Fruit fly (Drosophila melanogaster) whole organism, prepupa: ENCODE results near the gene CG9330.
A peak's percentile ranks its signal among the peaks of the same experiment; 100 is the strongest.

Source experiments
- Blimp-1 ChIP-seq: fragments of 200-800 bp; sonication (Bioruptor generic); optimal IDR thresholded peaks from 3 replicates; lab custom pipeline; 2017; ENCODE audit warnings: missing biosample characterization, missing genetic modification characterization, mild to moderate bottlenecking, moderate library complexity, missing genetic modification reagents
- CG10631 ChIP-seq: fragments of 200-800 bp; sonication (Bioruptor generic); optimal IDR thresholded peaks from 2 replicates; lab custom pipeline; 2016; ENCODE audit warnings: missing biosample characterization, missing genetic modification characterization
- CG10669 ChIP-seq: fragments of 200-800 bp; sonication (Bioruptor generic); optimal IDR thresholded peaks from 3 replicates; lab custom pipeline; 2018; ENCODE audit warnings: missing biosample characterization, mild to moderate bottlenecking, missing genetic modification characterization, moderate library complexity
- CG11294 ChIP-seq: fragments of 200-800 bp; sonication (Bioruptor generic); IDR thresholded peaks from 2 replicates; pipeline ENCODE4 v1.3.6; 2022; ENCODE audit warnings: missing biosample characterization, missing genetic modification characterization
- CG11762 ChIP-seq: fragments of 200-800 bp; sonication (Bioruptor generic); optimal IDR thresholded peaks from 3 replicates; lab custom pipeline; 2016; ENCODE audit warnings: missing biosample characterization, missing genetic modification characterization; ENCODE audit not compliant: insufficient read depth
- CG11902 ChIP-seq: fragments of 200-800 bp; sonication (Bioruptor generic); optimal IDR thresholded peaks from 3 replicates; lab custom pipeline; 2016; ENCODE audit warnings: missing biosample characterization, missing genetic modification characterization
- CG1621 ChIP-seq: fragments of 200-800 bp; sonication (Bioruptor generic); optimal IDR thresholded peaks from 3 replicates; lab custom pipeline; 2018; ENCODE audit warnings: missing biosample characterization, mild to moderate bottlenecking, missing genetic modification characterization
- CG16779 ChIP-seq: fragments of 200-800 bp; sonication (Bioruptor generic); optimal IDR thresholded peaks from 3 replicates; lab custom pipeline; 2017; ENCODE audit warnings: missing biosample characterization, mild to moderate bottlenecking, missing genetic modification characterization
- CG3032 ChIP-seq: fragments of 200-800 bp; optimal IDR thresholded peaks from 2 replicates; lab custom pipeline; 2019; ENCODE audit warnings: missing biosample characterization, mild to moderate bottlenecking, missing genetic modification characterization, moderate library complexity
- CG31627 ChIP-seq: fragments of 200-800 bp; sonication (Bioruptor generic); optimal IDR thresholded peaks from 3 replicates; lab custom pipeline; 2016; ENCODE audit warnings: missing biosample characterization, missing genetic modification characterization
- CG32006 ChIP-seq: fragments of 200-800 bp; sonication (Bioruptor generic); optimal IDR thresholded peaks from 3 replicates; lab custom pipeline; 2017; ENCODE audit warnings: missing biosample characterization, mild to moderate bottlenecking, missing genetic modification characterization
- CG3919 ChIP-seq: fragments of 200-800 bp; sonication (Bioruptor generic); optimal IDR thresholded peaks from 3 replicates; lab custom pipeline; 2016; ENCODE audit warnings: missing biosample characterization, missing genetic modification characterization
- CG4318 ChIP-seq: fragments of 200-800 bp; sonication (Bioruptor generic); optimal IDR thresholded peaks from 3 replicates; lab custom pipeline; 2017; ENCODE audit warnings: missing biosample characterization, mild to moderate bottlenecking, missing genetic modification characterization
- CG6163 ChIP-seq: fragments of 200-800 bp; sonication (Bioruptor generic); IDR thresholded peaks from 3 replicates; pipeline ENCODE4 v1.3.6; 2022; ENCODE audit warnings: missing biosample characterization, missing genetic modification characterization
- CG6792 ChIP-seq: fragments of 200-800 bp; sonication (Bioruptor generic); optimal IDR thresholded peaks from 3 replicates; lab custom pipeline; 2016; ENCODE audit warnings: missing biosample characterization, missing genetic modification characterization
- CG6808 ChIP-seq: fragments of 200-800 bp; sonication (Bioruptor generic); optimal IDR thresholded peaks from 3 replicates; lab custom pipeline; 2017; ENCODE audit warnings: missing biosample characterization, missing genetic modification characterization, mild to moderate bottlenecking, moderate library complexity, missing genetic modification reagents
- CG7368 ChIP-seq: fragments of 200-800 bp; sonication (Bioruptor generic); optimal IDR thresholded peaks from 3 replicates; lab custom pipeline; 2016; ENCODE audit warnings: missing biosample characterization, missing genetic modification characterization
- CG8632 ChIP-seq: fragments of 200-800 bp; sonication (Bioruptor generic); optimal IDR thresholded peaks from 3 replicates; lab custom pipeline; 2016; ENCODE audit warnings: missing biosample characterization, missing genetic modification characterization
- CG9139 ChIP-seq: fragments of 200-800 bp; sonication (Bioruptor generic); optimal IDR thresholded peaks from 3 replicates; lab custom pipeline; 2017; ENCODE audit warnings: missing biosample characterization, mild to moderate bottlenecking, missing genetic modification characterization
- Eip78C ChIP-seq: fragments of 200-800 bp; sonication (Bioruptor generic); peaks from one replicate; lab custom pipeline; 2016; ENCODE audit warnings: missing biosample characterization, missing genetic modification characterization
- Ets21C ChIP-seq: fragments of 200-800 bp; sonication (Bioruptor generic); optimal IDR thresholded peaks from 3 replicates; lab custom pipeline; 2016; ENCODE audit warnings: missing biosample characterization, missing genetic modification characterization
- Ets96B ChIP-seq: fragments of 200-800 bp; optimal IDR thresholded peaks from 2 replicates; lab custom pipeline; 2019; ENCODE audit warnings: missing biosample characterization, mild to moderate bottlenecking, missing genetic modification characterization, moderate library complexity
- Gug ChIP-seq: fragments of 200-800 bp; sonication (Bioruptor generic); IDR thresholded peaks from 2 replicates; pipeline ENCODE4 v1.3.6; 2022; ENCODE audit warnings: missing biosample characterization, missing genetic modification characterization
- Hr38 ChIP-seq: sonication (Bioruptor generic); optimal IDR thresholded peaks from 2 replicates; lab custom pipeline; 2016; ENCODE audit warnings: missing biosample characterization, missing genetic modification characterization
- Hr4 ChIP-seq: fragments of 200-800 bp; sonication (Bioruptor generic); optimal IDR thresholded peaks from 3 replicates; lab custom pipeline; 2016; ENCODE audit warnings: missing biosample characterization, missing genetic modification characterization
- Lpt ChIP-seq: fragments of 200-800 bp; sonication (Bioruptor generic); optimal IDR thresholded peaks from 3 replicates; lab custom pipeline; 2016; ENCODE audit warnings: missing biosample characterization, missing genetic modification characterization
- Met ChIP-seq: fragments of 200-800 bp; sonication (Bioruptor generic); optimal IDR thresholded peaks from 3 replicates; lab custom pipeline; 2016; ENCODE audit warnings: missing biosample characterization, missing genetic modification characterization
- OdsH ChIP-seq: fragments of 200-800 bp; sonication (Bioruptor generic); optimal IDR thresholded peaks from 3 replicates; lab custom pipeline; 2016; ENCODE audit warnings: missing biosample characterization, missing genetic modification characterization
- Smox ChIP-seq: fragments of 200-800 bp; sonication (Bioruptor generic); optimal IDR thresholded peaks from 3 replicates; lab custom pipeline; 2016; ENCODE audit warnings: missing biosample characterization, missing genetic modification characterization
- Sox14 ChIP-seq: fragments of 200-800 bp; sonication (Bioruptor generic); optimal IDR thresholded peaks from 3 replicates; lab custom pipeline; 2016; ENCODE audit warnings: missing biosample characterization, missing genetic modification characterization
- achi ChIP-seq: fragments of 200-800 bp; sonication (Bioruptor generic); optimal IDR thresholded peaks from 3 replicates; lab custom pipeline; 2016; ENCODE audit warnings: missing biosample characterization, missing genetic modification characterization
- acj6 ChIP-seq: fragments of 200-800 bp; sonication (Bioruptor generic); optimal IDR thresholded peaks from 3 replicates; lab custom pipeline; 2016; ENCODE audit warnings: missing biosample characterization, missing genetic modification characterization
- cyc ChIP-seq: fragments of 200-800 bp; sonication (Bioruptor generic); optimal IDR thresholded peaks from 3 replicates; lab custom pipeline; 2016; ENCODE audit warnings: missing biosample characterization, missing genetic modification characterization
- dac ChIP-seq: fragments of 200-800 bp; sonication (Bioruptor generic); optimal IDR thresholded peaks from 2 replicates; lab custom pipeline; 2017; ENCODE audit warnings: missing biosample characterization, mild to moderate bottlenecking, missing genetic modification characterization
- eg ChIP-seq: fragments of 200-800 bp; sonication (Bioruptor generic); IDR thresholded peaks from 3 replicates; pipeline ENCODE4 v1.3.6; 2022; ENCODE audit warnings: missing biosample characterization, missing genetic modification characterization
- esn ChIP-seq: fragments of 200-800 bp; sonication (Bioruptor generic); optimal IDR thresholded peaks from 2 replicates; lab custom pipeline; 2016; ENCODE audit warnings: missing biosample characterization, mild to moderate bottlenecking, missing genetic modification characterization, moderate library complexity
- fd59A ChIP-seq: fragments of 200-800 bp; sonication (Bioruptor generic); optimal IDR thresholded peaks from 2 replicates; lab custom pipeline; 2017; ENCODE audit warnings: missing biosample characterization, mild to moderate bottlenecking, missing genetic modification characterization, missing genetic modification reagents
- fkh ChIP-seq: fragments of 200-800 bp; sonication (Bioruptor generic); optimal IDR thresholded peaks from 3 replicates; lab custom pipeline; 2017; ENCODE audit warnings: missing biosample characterization, mild to moderate bottlenecking, missing genetic modification characterization, moderate library complexity
- lz ChIP-seq: fragments of 200-800 bp; sonication (Bioruptor generic); optimal IDR thresholded peaks from 3 replicates; lab custom pipeline; 2016; ENCODE audit warnings: missing biosample characterization, missing genetic modification characterization
- net ChIP-seq: fragments of 200-800 bp; sonication (Bioruptor generic); optimal IDR thresholded peaks from 3 replicates; lab custom pipeline; 2016; ENCODE audit warnings: missing biosample characterization, missing genetic modification characterization
- salr ChIP-seq, 2 experiments: fragments of 200-800 bp; sonication (Bioruptor generic); optimal IDR thresholded peaks; 3 replicates each; lab custom pipeline; 2016 to 2018; ENCODE audit warnings: missing biosample characterization in 2 of 2, missing genetic modification characterization in 2 of 2, mild to moderate bottlenecking in 1 of 2
- spab ChIP-seq: fragments of 200-800 bp; sonication (Bioruptor generic); optimal IDR thresholded peaks from 2 replicates; lab custom pipeline; 2017; ENCODE audit warnings: missing biosample characterization, mild to moderate bottlenecking, missing genetic modification characterization, missing genetic modification reagents
- ss ChIP-seq, 2 experiments: fragments of 200-800 bp; sonication (Bioruptor generic); optimal IDR thresholded peaks; 2 replicates in 1 of 2; 3 replicates in 1 of 2; lab custom pipeline; 2017 to 2018; ENCODE audit warnings: mild to moderate bottlenecking in 2 of 2, missing biosample characterization in 2 of 2, missing genetic modification characterization in 2 of 2, moderate library complexity in 1 of 2
- svp ChIP-seq: fragments of 200-800 bp; sonication (Bioruptor generic); peaks from one replicate; lab custom pipeline; 2016; ENCODE audit warnings: missing biosample characterization, missing genetic modification characterization
- vri ChIP-seq: fragments of 200-800 bp; sonication (Bioruptor generic); optimal IDR thresholded peaks from 3 replicates; lab custom pipeline; 2016; ENCODE audit warnings: missing biosample characterization, mild to moderate bottlenecking, missing genetic modification characterization

CG9330 gene

DNA sequence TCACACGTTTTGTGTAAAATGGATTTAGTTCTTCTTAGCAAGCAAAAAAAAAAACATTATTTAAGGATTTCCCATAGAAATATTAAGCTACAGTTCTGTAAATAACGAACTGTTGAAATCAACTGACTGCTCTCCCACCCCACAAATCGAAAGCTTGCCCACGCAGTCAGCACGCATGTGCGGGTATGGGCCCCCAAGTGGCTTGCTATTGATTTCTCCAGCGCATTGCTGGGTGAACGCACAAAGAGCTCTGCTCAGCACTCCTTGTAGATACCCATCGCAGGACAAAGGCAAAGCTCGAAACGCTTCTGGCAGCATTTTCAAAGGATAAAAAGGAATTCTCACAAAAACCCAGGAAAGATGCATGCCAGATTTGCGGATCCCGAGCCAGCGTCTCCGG, 15.4 kb downstream of the CG9330 start, which contains the start of gene CG9368:
Gene CG9368 (plus strand): TSS at position 221 of the 400 bp plus-strand sequence.
- TF ChIP-seq eg (GFP tag; lab: Robert Waterston, UW) (no peak), CG6808 (GFP tag; lab: Kevin White, UChicago) (no peak), CG1621 (tag; lab: Kevin White, UChicago) (no peak), Met (GFP tag; lab: Kevin White, UChicago) (no peak), Ets21C (GFP tag; lab: Kevin White, UChicago) (no peak), Blimp-1 (GFP tag; lab: Kevin White, UChicago) (no peak), fkh (no peak)
- TF ChIP-seq, all 60 proteins: peak for 0

DNA sequence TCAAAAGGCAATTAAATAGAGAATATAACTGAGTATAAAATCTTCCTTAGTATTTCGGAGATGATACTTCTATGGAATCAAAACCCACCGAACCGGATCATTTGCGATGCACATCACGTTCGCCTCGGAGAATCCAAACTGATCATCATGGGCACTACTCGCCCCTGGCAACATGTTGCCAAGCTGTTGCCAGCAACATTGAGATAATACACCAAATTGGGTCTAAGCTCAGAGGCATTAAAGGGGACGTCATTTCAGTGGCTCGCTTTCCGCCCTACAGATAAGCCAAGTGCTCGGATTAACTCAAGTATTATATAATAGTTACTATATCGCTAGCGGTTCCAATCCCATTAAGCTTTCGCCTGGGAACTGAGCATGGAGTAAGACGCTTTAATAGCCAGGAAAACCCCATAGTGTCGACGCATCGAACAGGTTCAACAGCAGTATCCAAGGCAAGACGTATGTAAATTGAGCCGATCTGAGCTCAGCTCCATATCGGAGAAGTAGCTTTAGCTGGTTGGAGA, 20.0 kb downstream of the CG9330 start, which contains the start of the genes lush and CG9372:
Gene lush (minus strand): TSS at position 117 of the 524 bp plus-strand sequence.
Gene CG9372 (plus strand): TSS at position 235 of the 524 bp plus-strand sequence.
- TF ChIP-seq CG16779 (tag; lab: Kevin White, UChicago) (no peak), lz (GFP tag; lab: Kevin White, UChicago) (no peak), fd59A (GFP tag; lab: Kevin White, UChicago) (no peak), fkh (no peak)

DNA sequence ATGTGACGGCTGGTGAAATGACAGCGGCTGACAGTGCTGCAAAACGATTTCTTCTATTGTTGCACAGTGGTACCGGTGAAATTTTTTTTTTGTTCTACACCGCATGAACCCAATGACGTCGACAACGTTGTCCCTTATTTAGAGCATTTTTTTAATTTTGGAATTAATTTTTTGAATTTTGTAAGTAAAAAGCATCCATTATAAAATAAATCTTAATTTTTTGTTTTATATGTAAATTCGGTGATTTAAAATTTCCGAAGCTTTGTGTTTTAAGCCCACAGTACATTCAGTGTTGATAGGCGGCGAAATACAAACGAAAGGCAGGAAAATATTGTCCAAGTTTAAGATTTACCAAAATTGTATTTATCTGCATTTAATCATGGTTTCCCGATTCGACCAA, 26.1 kb downstream of the CG9330 start, which contains the start of the genes Lon and PIG-F:
Gene Lon (minus strand): TSS at position 28 of the 400 bp plus-strand sequence.
Gene PIG-F (plus strand): TSS at position 284 of the 400 bp plus-strand sequence.
- TF ChIP-seq CG11902 = peak; percentile 98
- TF ChIP-seq CG6792 (GFP tag; lab: Kevin White, UChicago) = peak; percentile 99
- peak; percentile 99 for TF ChIP-seq CG3919 (GFP tag; lab: Kevin White, UChicago)
- TF ChIP-seq Hr4 (GFP tag; lab: Kevin White, UChicago) = peak; percentile 99
- peak; percentile 100 for TF ChIP-seq Eip78C (GFP tag; lab: Kevin White, UChicago)
- TF ChIP-seq ss (GFP tag; optimal IDR thresholded peaks at IDR 0.05; lab: Kevin White, UChicago) = peak; percentile 98 to 99
- peak; percentile 97; the same call in 2 of the 3 replicates for TF ChIP-seq eg (GFP tag; lab: Robert Waterston, UW)
- peak; percentile 99 for TF ChIP-seq CG8632 (GFP tag; lab: Kevin White, UChicago)
- peak; percentile 97 for TF ChIP-seq Gug (GFP tag; lab: Robert Waterston, UW)
- peak; percentile 98 for TF ChIP-seq spab (GFP tag; lab: Kevin White, UChicago)
- TF ChIP-seq vri = peak; percentile 98
- TF ChIP-seq Hr38 (GFP tag; lab: Kevin White, UChicago) = peak; percentile 89
- peak; percentile 99 for TF ChIP-seq lz (GFP tag; lab: Kevin White, UChicago)
- TF ChIP-seq Smox (GFP tag; lab: Kevin White, UChicago) = peak; percentile 99
- TF ChIP-seq net (GFP tag; lab: Kevin White, UChicago) = peak; percentile 99
- TF ChIP-seq CG6163 (GFP tag; lab: Robert Waterston, UW) = peak; percentile 98
- TF ChIP-seq Sox14 (GFP tag; lab: Kevin White, UChicago) = peak; percentile 99
- peak; percentile 99 for TF ChIP-seq CG11762 (GFP tag; lab: Kevin White, UChicago)
- peak; percentile 99 for TF ChIP-seq esn
- TF ChIP-seq CG11294 (GFP tag; lab: Robert Waterston, UW) = peak; percentile 97
- TF ChIP-seq CG9139 = peak; percentile 97
- TF ChIP-seq OdsH (GFP tag; lab: Kevin White, UChicago) = peak; percentile 99
- TF ChIP-seq salr (GFP tag; optimal IDR thresholded peaks at IDR 0.05; lab: Kevin White, UChicago) = peak; percentile 96 to 99
- peak; percentile 99 for TF ChIP-seq Ets96B
- TF ChIP-seq acj6 = peak; percentile 99
- peak; percentile 99 for TF ChIP-seq CG10669
- TF ChIP-seq CG3032 (tag; lab: Kevin White, UChicago) = peak; percentile 99
- peak; percentile 98 for TF ChIP-seq dac (GFP tag; lab: Kevin White, UChicago)
- TF ChIP-seq svp (GFP tag; lab: Kevin White, UChicago) = peak; percentile 100
- TF ChIP-seq achi (GFP tag; lab: Kevin White, UChicago) = peak; percentile 99
- TF ChIP-seq CG7368 (GFP tag; lab: Kevin White, UChicago) = peak; percentile 98
- peak; percentile 99 for TF ChIP-seq CG4318 (GFP tag; lab: Kevin White, UChicago)
- peak; percentile 95 for TF ChIP-seq Blimp-1 (GFP tag; lab: Kevin White, UChicago)
- peak; percentile 99 for TF ChIP-seq cyc (GFP tag; lab: Kevin White, UChicago)
- TF ChIP-seq CG31627 (GFP tag; lab: Kevin White, UChicago) = peak; percentile 99
- TF ChIP-seq CG32006 (GFP tag; lab: Kevin White, UChicago) = peak; percentile 99
- TF ChIP-seq CG10631 (GFP tag; lab: Kevin White, UChicago) = peak; percentile 99
- TF ChIP-seq Lpt (GFP tag; lab: Kevin White, UChicago) = peak; percentile 98
- peak; percentile 98 for TF ChIP-seq CG6808 (GFP tag; lab: Kevin White, UChicago)
- TF ChIP-seq fkh = peak; percentile 98
- TF ChIP-seq Ets21C (GFP tag; lab: Kevin White, UChicago) = peak; percentile 99
- TF ChIP-seq CG16779 (tag; lab: Kevin White, UChicago) = peak; percentile 97
